Worm (Caenorhabditis elegans) whole organism, late embryonic: ENCODE results near the gene sop-2.

ENCODE experiments used
- C38D4.7 ChIP-seq: fragments of 200-800 bp; sonication (Bioruptor generic); optimal IDR thresholded peaks from 2 replicates; lab custom pipeline; 2018; ENCODE audit warnings: mild to moderate bottlenecking, missing genetic modification characterization, moderate library complexity, missing compliant biosample characterization
- K09A11.1 ChIP-seq: sonication (generic microtip); optimal IDR thresholded peaks from 2 replicates; lab custom pipeline; 2017; ENCODE audit warnings: antibody characterized with exemption, mild to moderate bottlenecking, missing genetic modification characterization, missing compliant biosample characterization; ENCODE audit not compliant: insufficient read depth
- ama-1 ChIP-seq: fragments of 150-350 bp; optimal IDR thresholded peaks from 2 replicates; lab custom pipeline; 2014
- ceh-14 ChIP-seq: sonication (generic microtip); optimal IDR thresholded peaks from 2 replicates; lab custom pipeline; 2016; ENCODE audit warnings: missing genotype, missing genetic modification characterization, missing compliant biosample characterization
- ceh-22 ChIP-seq: sonication (generic microtip); optimal IDR thresholded peaks from 2 replicates; lab custom pipeline; 2017; ENCODE audit warnings: missing biosample characterization, missing genetic modification characterization
- ceh-24 ChIP-seq: sonication (generic microtip); optimal IDR thresholded peaks from 2 replicates; lab custom pipeline; 2016; ENCODE audit warnings: mild to moderate bottlenecking, missing genetic modification characterization, missing compliant biosample characterization
- ceh-31 ChIP-seq: sonication (generic microtip); optimal IDR thresholded peaks from 2 replicates; lab custom pipeline; 2016; ENCODE audit warnings: missing genetic modification characterization, missing compliant biosample characterization
- ceh-34 ChIP-seq: sonication (generic microtip); optimal IDR thresholded peaks from 2 replicates; lab custom pipeline; 2016; ENCODE audit warnings: mild to moderate bottlenecking, missing genetic modification characterization, missing compliant biosample characterization
- ceh-45 ChIP-seq: fragments of 200-800 bp; sonication (Bioruptor generic); IDR thresholded peaks from 2 replicates; pipeline ENCODE4 v1.3.6; 2022; ENCODE audit warnings: missing genetic modification reagents, missing genetic modification characterization, missing compliant biosample characterization
- ceh-48 ChIP-seq: sonication (generic microtip); optimal IDR thresholded peaks from 2 replicates; lab custom pipeline; 2016; ENCODE audit warnings: missing genetic modification characterization, inconsistent platforms, missing compliant biosample characterization
- ceh-6 ChIP-seq: fragments of 200-800 bp; sonication (Bioruptor generic); optimal IDR thresholded peaks from 2 replicates; lab custom pipeline; 2018; ENCODE audit warnings: mild to moderate bottlenecking, missing genetic modification characterization, missing compliant biosample characterization
- dmd-4 ChIP-seq: sonication (generic microtip); optimal IDR thresholded peaks from 2 replicates; lab custom pipeline; 2016; ENCODE audit warnings: borderline replicate concordance, missing genetic modification characterization, missing compliant biosample characterization
- dve-1 ChIP-seq: sonication (generic microtip); optimal IDR thresholded peaks from 2 replicates; lab custom pipeline; 2017; ENCODE audit warnings: antibody characterized with exemption, mild to moderate bottlenecking, missing genetic modification characterization, missing compliant biosample characterization
- elt-2 ChIP-seq: sonication (generic microtip); optimal IDR thresholded peaks from 2 replicates; lab custom pipeline; 2016; ENCODE audit warnings: missing genetic modification reagents, missing genetic modification characterization, missing compliant biosample characterization
- ets-4 ChIP-seq: sonication (generic microtip); optimal IDR thresholded peaks from 2 replicates; lab custom pipeline; 2016; ENCODE audit warnings: missing genetic modification characterization, missing compliant biosample characterization
- fax-1 ChIP-seq: sonication (generic microtip); optimal IDR thresholded peaks from 2 replicates; lab custom pipeline; 2016; ENCODE audit warnings: missing genotype, missing genetic modification characterization, missing compliant biosample characterization
- fkh-6 ChIP-seq: sonication (generic microtip); optimal IDR thresholded peaks from 2 replicates; lab custom pipeline; 2016; ENCODE audit warnings: missing genetic modification characterization, missing compliant biosample characterization
- gmeb-2 ChIP-seq: sonication (generic microtip); optimal IDR thresholded peaks from 2 replicates; lab custom pipeline; 2016; ENCODE audit warnings: missing genetic modification characterization, inconsistent platforms, missing compliant biosample characterization
- hlh-13 ChIP-seq: fragments of 200-800 bp; sonication (Bioruptor generic); optimal IDR thresholded peaks from 2 replicates; lab custom pipeline; 2018; ENCODE audit warnings: mild to moderate bottlenecking, missing genetic modification characterization, missing compliant biosample characterization
- hlh-15 ChIP-seq: sonication (generic microtip); optimal IDR thresholded peaks from 2 replicates; lab custom pipeline; 2016; ENCODE audit warnings: missing genetic modification characterization, missing compliant biosample characterization
- hlh-30 ChIP-seq: sonication (generic microtip); optimal IDR thresholded peaks from 2 replicates; lab custom pipeline; 2017; ENCODE audit warnings: antibody characterized with exemption, missing genetic modification characterization, missing compliant biosample characterization; ENCODE audit not compliant: insufficient read depth
- mec-3 ChIP-seq: sonication (generic microtip); optimal IDR thresholded peaks from 2 replicates; lab custom pipeline; 2016; ENCODE audit warnings: borderline replicate concordance, missing genetic modification characterization, missing compliant biosample characterization
- nfya-1 ChIP-seq: sonication (generic microtip); optimal IDR thresholded peaks from 2 replicates; lab custom pipeline; 2017; ENCODE audit warnings: missing genetic modification characterization, mild to moderate bottlenecking, missing compliant biosample characterization, antibody characterized with exemption, moderate library complexity
- nhr-232 ChIP-seq: sonication (generic microtip); optimal IDR thresholded peaks from 2 replicates; lab custom pipeline; 2016; ENCODE audit warnings: missing genetic modification characterization, missing compliant biosample characterization
- pag-3 ChIP-seq: sonication (generic microtip); optimal IDR thresholded peaks from 2 replicates; lab custom pipeline; 2016; ENCODE audit warnings: missing compliant biosample characterization, missing genetic modification characterization, borderline replicate concordance
- pax-1 ChIP-seq: fragments of 150-350 bp; optimal IDR thresholded peaks from 2 replicates; lab custom pipeline; 2014; ENCODE audit warnings: missing biosample characterization, missing genetic modification characterization
- pha-2 ChIP-seq: sonication (generic microtip); optimal IDR thresholded peaks from 2 replicates; lab custom pipeline; 2017; ENCODE audit warnings: mild to moderate bottlenecking, missing genetic modification characterization, missing compliant biosample characterization
- pha-4 ChIP-seq: fragments of 150-350 bp; optimal IDR thresholded peaks from 2 replicates; lab custom pipeline; 2018; ENCODE audit warnings: missing biosample characterization, missing genetic modification reagents, missing genetic modification characterization
- rnt-1 ChIP-seq: sonication (generic microtip); optimal IDR thresholded peaks from 2 replicates; lab custom pipeline; 2016; ENCODE audit warnings: missing genetic modification characterization, missing compliant biosample characterization
- syd-9 ChIP-seq: sonication (generic microtip); optimal IDR thresholded peaks from 2 replicates; lab custom pipeline; 2016; ENCODE audit warnings: mild to moderate bottlenecking, missing genetic modification characterization, moderate library complexity, missing compliant biosample characterization
- tbx-7 ChIP-seq: sonication (generic microtip); optimal IDR thresholded peaks from 2 replicates; lab custom pipeline; 2016; ENCODE audit warnings: missing genotype, missing genetic modification characterization, missing compliant biosample characterization
- ttx-3 ChIP-seq: sonication (generic microtip); optimal IDR thresholded peaks from 2 replicates; lab custom pipeline; 2016; ENCODE audit warnings: missing genetic modification reagents, missing genetic modification characterization, missing compliant biosample characterization
- unc-3 ChIP-seq, 2 experiments: fragments of 200-800 bp in 1 of 2; sonication (Bioruptor generic) in 1 of 2; sonication (generic microtip) in 1 of 2; conservative IDR thresholded peaks in 1 of 2; optimal IDR thresholded peaks in 1 of 2; 2 replicates each; pipeline versions ENCODE4 v1.3.6 to Lab custom; 2016 to 2022; ENCODE audit warnings: missing compliant biosample characterization in 2 of 2, missing genetic modification characterization in 2 of 2, missing genetic modification reagents in 1 of 2
- unc-42 ChIP-seq: sonication (generic microtip); optimal IDR thresholded peaks from 2 replicates; lab custom pipeline; 2016; ENCODE audit warnings: missing genotype, missing genetic modification characterization, missing compliant biosample characterization
- unc-55 ChIP-seq: sonication (generic microtip); optimal IDR thresholded peaks from 2 replicates; lab custom pipeline; 2017; ENCODE audit warnings: missing biosample characterization, missing genetic modification reagents, missing genetic modification characterization

sop-2 gene

DNA sequence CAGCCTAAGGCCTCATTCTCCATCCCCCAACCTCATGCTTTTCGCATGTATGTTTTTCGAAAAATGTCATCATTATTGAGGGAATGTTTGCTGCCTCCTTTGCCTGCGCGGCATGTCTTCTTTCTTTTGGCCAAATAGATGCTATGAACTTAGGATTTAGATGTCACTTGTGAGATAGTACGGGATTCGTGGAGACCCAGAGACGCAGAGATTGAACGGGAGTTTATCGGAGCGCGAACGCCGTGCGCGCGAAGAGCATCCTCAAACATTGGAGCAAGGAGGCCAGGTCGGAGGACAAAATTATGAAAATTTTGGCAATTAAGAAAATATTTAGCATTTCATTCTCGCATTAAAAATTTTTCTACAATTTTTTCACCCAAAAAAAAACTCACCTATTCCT is 9.2 kb downstream of the sop-2 start:
- TF ChIP-seq ceh-31 (peak; percentile 17), rnt-1 (no peak), pax-1 (tag; lab: Kevin White, UChicago) (peak; percentile 64)

ce11 chrII:12349866-12350265 is 10.1 kb downstream of the sop-2 start:
- TF ChIP-seq pha-2 (tag; lab: Kevin White, UChicago), result no peak
- TF ChIP-seq fkh-6, result no peak
- no peak for TF ChIP-seq ceh-22 (tag; lab: Kevin White, UChicago)
- no peak for TF ChIP-seq unc-3 (GFP tag; conservative IDR thresholded peaks at IDR 0.05; lab: Robert Waterston, UW)
- no peak for TF ChIP-seq unc-3 (tag; optimal IDR thresholded peaks at IDR 0.05; lab: Kevin White, UChicago)
- TF ChIP-seq dmd-4, result no peak
- TF ChIP-seq gmeb-2 (tag; lab: Kevin White, UChicago), result no peak
- no peak for TF ChIP-seq ceh-48 (tag; lab: Kevin White, UChicago)
- TF ChIP-seq C38D4.7 (GFP tag; lab: Kevin White, UChicago), result no peak
- TF ChIP-seq hlh-13 (GFP tag; lab: Kevin White, UChicago), result no peak
- TF ChIP-seq ceh-45 (GFP tag; lab: Robert Waterston, UW), result no peak
- TF ChIP-seq fax-1 (tag; lab: Kevin White, UChicago), result no peak
- TF ChIP-seq ceh-14 (tag; lab: Kevin White, UChicago), result no peak
- TF ChIP-seq syd-9, result no peak
- no peak for TF ChIP-seq unc-42 (tag; lab: Kevin White, UChicago)
- TF ChIP-seq rnt-1, result no peak
- TF ChIP-seq ama-1 (lab: Kevin White, UChicago), result no peak
- no peak for TF ChIP-seq ceh-6 (GFP tag; lab: Kevin White, UChicago)

DNA sequence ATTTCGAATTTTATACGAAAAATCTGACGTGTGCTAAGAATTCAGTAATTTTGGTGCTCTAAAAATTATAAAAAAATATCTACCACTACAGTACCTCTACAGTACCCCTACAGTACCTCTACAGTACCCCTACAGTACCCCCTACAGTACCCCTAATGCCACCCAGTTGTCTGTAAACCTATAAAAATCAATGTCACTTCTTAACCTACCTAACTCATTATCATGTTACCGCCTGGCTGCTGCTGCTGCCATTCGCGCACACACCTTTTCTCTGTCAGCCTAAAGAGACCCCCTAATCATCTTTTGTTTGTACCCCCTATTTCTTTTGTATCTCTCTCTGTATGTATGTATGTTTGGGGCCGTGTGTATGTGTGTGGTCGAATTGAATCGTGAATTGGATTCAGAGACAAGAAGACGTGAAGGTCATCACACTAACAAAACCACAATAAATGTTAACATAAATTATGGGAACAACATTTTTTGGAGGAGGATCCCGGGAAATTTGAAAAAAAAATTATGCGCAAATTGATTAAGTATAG is 11.1 kb downstream of the sop-2 start:
- TF ChIP-seq pag-3 (tag; lab: Kevin White, UChicago) (no peak), elt-2 (tag; lab: Kevin White, UChicago) (peak; percentile 1), ttx-3 (tag; lab: Kevin White, UChicago) (no peak), dve-1 (tag; lab: Kevin White, UChicago) (no peak), ets-4 (no peak), ceh-45 (GFP tag; lab: Robert Waterston, UW) (0 out of 2 replicates have a peak, but pooled peaks have one; percentile 12), tbx-7 (no peak), nfya-1 (tag; lab: Kevin White, UChicago) (peak; percentile 17), mec-3 (tag; lab: Kevin White, UChicago) (no peak), ceh-14 (tag; lab: Kevin White, UChicago) (no peak), ceh-24 (tag; lab: Kevin White, UChicago) (no peak)

DNA sequence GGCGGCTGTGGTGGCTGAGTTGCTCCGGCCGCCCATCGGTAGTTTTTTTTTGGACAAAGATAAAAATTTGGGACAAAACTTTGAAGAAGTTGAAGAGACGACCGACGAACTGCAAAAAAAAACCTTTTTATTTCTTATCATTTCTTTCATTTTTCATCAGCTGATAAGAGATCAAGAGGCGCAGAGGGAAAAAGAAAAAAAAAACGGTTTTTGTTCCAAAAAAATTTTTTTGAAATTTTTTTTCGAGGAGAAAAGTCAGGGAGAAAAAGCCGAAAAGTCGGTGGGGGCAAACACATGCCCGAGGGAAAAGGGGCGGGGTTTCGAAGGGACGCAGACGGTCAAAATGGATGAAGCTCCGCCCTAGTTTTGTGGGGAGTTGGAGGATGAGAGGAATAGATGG is 12.4 kb downstream of the sop-2 start, which contains the start of gene ras-1:
ras-1 (minus strand) TSS at position 129 of the 400 bp plus-strand sequence.
- TF ChIP-seq elt-2 (tag; lab: Kevin White, UChicago) (peak; percentile 22), pha-4 (tag; lab: Kevin White, UChicago) (no peak)

- TF ChIP-seq gmeb-2 (tag; lab: Kevin White, UChicago) (no peak), hlh-15 (tag; lab: Kevin White, UChicago) (no peak), hlh-30 (tag; lab: Kevin White, UChicago) (no peak), unc-42 (tag; lab: Kevin White, UChicago) (no peak), ceh-31 (no peak), nhr-232 (tag; lab: Kevin White, UChicago) (no peak), unc-55 (no peak), K09A11.1 (tag; lab: Kevin White, UChicago) (no peak), elt-2 (tag; lab: Kevin White, UChicago) (no peak), syd-9 (no peak), ceh-34 (tag; lab: Kevin White, UChicago) (no peak), pha-2 (tag; lab: Kevin White, UChicago) (no peak)
- TF ChIP-seq, all 69 proteins: peak for 0
These were observed 13.4 kb downstream of the sop-2 start for ce11 chrII:12353104-12353503.
